Worm (Caenorhabditis elegans) whole organism, L3 larva: ENCODE data around the gene srab-13.

Experiments
- ZK546.5 ChIP-seq: sonication (generic microtip); optimal IDR thresholded peaks from 2 replicates; lab custom pipeline; 2017; ENCODE audit warnings: missing biosample characterization, missing genetic modification characterization
- aly-2 ChIP-seq: fragments of 150-350 bp; optimal IDR thresholded peaks from 2 replicates; lab custom pipeline; 2014; ENCODE audit warnings: missing biosample characterization, missing genetic modification characterization
- ama-1 ChIP-seq: fragments of 150-350 bp; optimal IDR thresholded peaks from 2 replicates; lab custom pipeline; 2018
- ceh-16 ChIP-seq: sonication (generic microtip); optimal IDR thresholded peaks from 2 replicates; lab custom pipeline; 2017; ENCODE audit warnings: missing biosample characterization, missing genetic modification characterization
- ceh-28 ChIP-seq: fragments of 150-350 bp; optimal IDR thresholded peaks from 2 replicates; lab custom pipeline; 2014; ENCODE audit warnings: missing biosample characterization, missing genetic modification reagents, missing genetic modification characterization
- ceh-82 ChIP-seq: fragments of 150-350 bp; optimal IDR thresholded peaks from 2 replicates; lab custom pipeline; 2014; ENCODE audit warnings: missing biosample characterization, missing genetic modification characterization
- ceh-9 ChIP-seq: sonication (generic microtip); optimal IDR thresholded peaks from 2 replicates; lab custom pipeline; 2018; ENCODE audit warnings: missing biosample characterization, missing genetic modification characterization
- daf-12 ChIP-seq: fragments of 150-350 bp; optimal IDR thresholded peaks from 2 replicates; lab custom pipeline; 2014; ENCODE audit warnings: missing biosample characterization, missing genetic modification reagents, missing genetic modification characterization
- egl-27 ChIP-seq: sonication (generic microtip); optimal IDR thresholded peaks from 4 replicates; lab custom pipeline; 2017; ENCODE audit warnings: missing biosample characterization, missing genetic modification reagents, missing genetic modification characterization
- elt-1 ChIP-seq: fragments of 150-350 bp; optimal IDR thresholded peaks from 2 replicates; lab custom pipeline; 2014; ENCODE audit warnings: missing biosample characterization, missing genetic modification characterization
- eor-1 ChIP-seq, 2 experiments: fragments of 150-350 bp; optimal IDR thresholded peaks; 2 replicates each; lab custom pipeline; 2014 to 2018; ENCODE audit warnings: missing biosample characterization in 2 of 2, missing genetic modification characterization in 2 of 2
- fkh-10 ChIP-seq: sonication (generic microtip); optimal IDR thresholded peaks from 2 replicates; lab custom pipeline; 2017; ENCODE audit warnings: missing biosample characterization, missing genetic modification reagents, missing genetic modification characterization
- fkh-2 ChIP-seq: fragments of 150-350 bp; optimal IDR thresholded peaks from 2 replicates; lab custom pipeline; 2014; ENCODE audit warnings: missing biosample characterization, missing genetic modification reagents, missing genetic modification characterization
- fos-1 ChIP-seq: fragments of 150-350 bp; optimal IDR thresholded peaks from 2 replicates; lab custom pipeline; 2014; ENCODE audit warnings: missing biosample characterization, missing genetic modification characterization
- hmg-11 ChIP-seq: sonication (generic microtip); optimal IDR thresholded peaks from 2 replicates; lab custom pipeline; 2016; ENCODE audit warnings: missing genetic modification characterization, missing compliant biosample characterization
- jun-1 ChIP-seq: fragments of 150-350 bp; optimal IDR thresholded peaks from 2 replicates; lab custom pipeline; 2014; ENCODE audit warnings: missing biosample characterization, missing genetic modification reagents, missing genetic modification characterization
- lin-15B ChIP-seq: fragments of 150-350 bp; optimal IDR thresholded peaks from 2 replicates; lab custom pipeline; 2014; ENCODE audit warnings: missing biosample characterization, missing genetic modification characterization
- lin-39 ChIP-seq: fragments of 150-350 bp; optimal IDR thresholded peaks from 2 replicates; lab custom pipeline; 2018; ENCODE audit warnings: missing biosample characterization, missing genetic modification reagents, missing genetic modification characterization
- mdl-1 ChIP-seq: fragments of 150-350 bp; optimal IDR thresholded peaks from 2 replicates; lab custom pipeline; 2014; ENCODE audit warnings: missing biosample characterization, missing genetic modification characterization
- mml-1 ChIP-seq: fragments of 150-350 bp; sonication (generic microtip); optimal IDR thresholded peaks from 3 replicates; lab custom pipeline; 2014; ENCODE audit warnings: missing biosample characterization, missing genetic modification characterization
- nfya-1 ChIP-seq: sonication (generic microtip); optimal IDR thresholded peaks from 2 replicates; lab custom pipeline; 2017; ENCODE audit warnings: missing genetic modification characterization, mild to moderate bottlenecking, missing compliant biosample characterization, antibody characterized with exemption, moderate library complexity; ENCODE audit not compliant: insufficient read depth
- nhr-12 ChIP-seq: fragments of 150-350 bp; optimal IDR thresholded peaks from 2 replicates; lab custom pipeline; 2014; ENCODE audit warnings: missing biosample characterization, missing genetic modification characterization
- nhr-23 ChIP-seq: fragments of 150-350 bp; optimal IDR thresholded peaks from 2 replicates; lab custom pipeline; 2014; ENCODE audit warnings: missing biosample characterization, missing genetic modification reagents, missing genetic modification characterization
- nhr-237 ChIP-seq: fragments of 150-350 bp; optimal IDR thresholded peaks from 2 replicates; lab custom pipeline; 2014; ENCODE audit warnings: missing biosample characterization, missing genetic modification characterization
- nhr-25 ChIP-seq: sonication (generic microtip); optimal IDR thresholded peaks from 2 replicates; lab custom pipeline; 2017; ENCODE audit warnings: missing biosample characterization, missing genetic modification characterization
- nhr-28 ChIP-seq: fragments of 150-350 bp; optimal IDR thresholded peaks from 2 replicates; lab custom pipeline; 2014; ENCODE audit warnings: missing biosample characterization, missing genetic modification characterization
- nhr-43 ChIP-seq: sonication (generic microtip); optimal IDR thresholded peaks from 2 replicates; lab custom pipeline; 2016; ENCODE audit warnings: mild to moderate bottlenecking, missing genetic modification characterization, missing compliant biosample characterization; ENCODE audit not compliant: poor library complexity, severe bottlenecking
- nhr-76 ChIP-seq: fragments of 150-350 bp; sonication (generic microtip); optimal IDR thresholded peaks from 5 replicates; lab custom pipeline; 2014; ENCODE audit warnings: missing biosample characterization, missing genetic modification characterization
- nhr-77 ChIP-seq: fragments of 150-350 bp; optimal IDR thresholded peaks from 2 replicates; lab custom pipeline; 2014; ENCODE audit warnings: missing biosample characterization, missing genetic modification characterization
- sea-2 ChIP-seq: fragments of 150-350 bp; sonication (generic microtip); optimal IDR thresholded peaks from 4 replicates; lab custom pipeline; 2014; ENCODE audit warnings: missing biosample characterization, missing genetic modification reagents, missing genetic modification characterization
- skn-1 ChIP-seq: fragments of 150-350 bp; optimal IDR thresholded peaks from 2 replicates; lab custom pipeline; 2014; ENCODE audit warnings: missing biosample characterization, missing genetic modification characterization
- tbx-2 ChIP-seq: sonication (generic microtip); optimal IDR thresholded peaks from 2 replicates; lab custom pipeline; 2016; ENCODE audit warnings: mild to moderate bottlenecking, missing genetic modification characterization, missing compliant biosample characterization
- unc-39 ChIP-seq: sonication (generic microtip); optimal IDR thresholded peaks from 4 replicates; lab custom pipeline; 2017; ENCODE audit warnings: missing biosample characterization, missing genetic modification characterization
- zag-1 ChIP-seq: fragments of 150-350 bp; optimal IDR thresholded peaks from 2 replicates; lab custom pipeline; 2014; ENCODE audit warnings: missing biosample characterization, missing genetic modification characterization
- ztf-11 ChIP-seq: fragments of 150-350 bp; optimal IDR thresholded peaks from 2 replicates; lab custom pipeline; 2014; ENCODE audit warnings: missing biosample characterization, missing genetic modification characterization
- ztf-4 ChIP-seq: fragments of 150-350 bp; optimal IDR thresholded peaks from 2 replicates; lab custom pipeline; 2014; ENCODE audit warnings: missing biosample characterization, missing genetic modification characterization

Gene srab-13

DNA sequence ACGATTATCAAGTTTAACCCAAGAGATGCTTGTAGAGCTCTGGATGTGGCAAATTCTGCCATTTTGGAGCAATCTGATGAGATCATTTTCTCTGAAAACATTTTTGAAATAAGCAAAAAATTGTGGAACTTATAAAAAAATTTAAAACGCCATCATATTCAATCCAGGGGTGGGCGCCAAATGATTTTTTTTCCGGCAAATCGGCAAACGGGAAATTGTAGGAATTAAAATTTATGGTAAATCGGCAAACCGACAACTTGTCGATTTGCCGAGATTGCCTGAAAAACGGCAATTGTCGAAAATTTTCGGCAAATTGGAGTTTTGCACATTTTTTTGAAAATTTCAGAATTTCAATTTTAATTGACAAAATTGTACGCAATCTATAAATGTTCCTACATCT, 7.9 kb upstream of the srab-13 start, which contains the start of gene srab-23:
srab-23 (minus strand) TSS at position 101 of the 400 bp plus-strand sequence.
- TF ChIP-seq egl-27 (tag; lab: Kevin White, UChicago) (no peak), zag-1 (tag; lab: Kevin White, UChicago) (no peak), hmg-11 (tag; lab: Kevin White, UChicago) (no peak), sea-2 (GFP tag; lab: Kevin White, UChicago) (no peak), nhr-23 (tag; lab: Kevin White, UChicago) (no peak)

DNA sequence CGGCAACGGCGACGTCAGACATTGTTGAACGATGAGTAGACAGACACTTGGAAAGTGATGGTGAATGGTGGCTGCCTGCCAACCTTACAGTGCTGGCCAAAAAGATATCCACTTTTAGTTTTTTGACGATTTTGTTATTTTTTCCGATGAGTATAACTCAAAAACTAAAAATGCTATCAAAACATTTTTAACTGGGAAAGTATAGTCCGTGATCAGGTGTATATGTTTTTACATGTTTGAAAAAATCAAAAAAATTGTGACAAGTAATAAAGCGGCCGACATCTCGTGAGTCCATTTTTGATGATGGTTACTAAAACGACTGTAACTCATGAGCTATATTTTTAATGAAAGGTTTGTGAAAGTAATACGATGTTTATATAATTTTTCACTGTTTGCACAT, 3.8 kb upstream of the srab-13 start, which contains the start of gene hil-6:
hil-6 (minus strand) TSS at position 101 of the 400 bp plus-strand sequence.
- no peak for TF ChIP-seq nhr-237 (tag; lab: Kevin White, UChicago)

DNA sequence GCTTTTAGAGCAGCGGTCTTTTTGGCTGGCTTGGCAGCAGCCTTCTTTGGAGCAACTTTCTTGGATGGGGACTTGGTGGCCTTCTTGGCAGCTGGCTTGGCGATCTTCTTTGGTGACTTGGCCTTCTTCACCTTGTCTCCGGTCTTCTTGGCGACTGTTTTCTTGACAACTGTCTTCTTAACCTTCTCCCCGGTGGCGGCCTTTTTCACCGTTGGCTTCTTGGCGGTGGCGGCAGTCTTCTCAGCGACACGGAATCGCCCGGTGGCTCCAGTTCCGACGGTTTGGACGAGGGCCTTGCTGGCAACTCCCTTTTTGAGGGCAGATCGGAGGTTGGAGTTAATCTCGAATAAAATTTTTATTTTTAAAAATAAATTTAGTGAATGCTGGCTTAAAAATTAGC, 3.0 kb upstream of the srab-13 start:
- TF ChIP-seq lin-15B (tag; lab: Kevin White, UChicago): no peak
- TF ChIP-seq daf-12 (tag; lab: Kevin White, UChicago): no peak
- TF ChIP-seq nhr-76 (tag; lab: Kevin White, UChicago): no peak
- no peak for TF ChIP-seq unc-39 (tag; lab: Kevin White, UChicago)
- TF ChIP-seq ceh-16: no peak
- TF ChIP-seq ceh-82 (tag; lab: Kevin White, UChicago): no peak
- TF ChIP-seq zag-1 (tag; lab: Kevin White, UChicago): no peak
- no peak for TF ChIP-seq mml-1 (tag; lab: Kevin White, UChicago)
- no peak for TF ChIP-seq ceh-9 (tag; lab: Kevin White, UChicago)
- no peak for TF ChIP-seq fkh-10
- TF ChIP-seq fkh-2 (tag; lab: Kevin White, UChicago): no peak
- TF ChIP-seq sea-2 (GFP tag; lab: Kevin White, UChicago): no peak
- no peak for TF ChIP-seq fos-1 (tag; lab: Kevin White, UChicago)

DNA sequence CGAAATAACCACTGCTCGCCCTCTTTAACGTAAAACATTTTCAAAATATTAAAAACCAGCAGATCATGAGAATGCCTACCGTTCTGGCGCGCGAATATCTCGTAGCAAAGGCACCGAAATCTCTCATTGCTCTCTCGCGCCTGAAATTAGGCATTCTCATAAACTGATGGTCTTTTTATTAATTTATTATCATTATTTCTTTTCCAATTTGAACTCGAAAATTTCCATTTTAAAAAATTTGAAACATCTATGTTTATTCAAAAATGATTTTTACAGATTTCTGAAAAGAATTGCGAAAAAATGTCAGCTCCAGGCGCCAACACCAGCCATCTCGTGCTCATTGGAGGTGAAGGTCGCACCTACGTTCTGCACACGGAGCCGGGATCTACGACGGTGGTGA, 2.2 kb upstream of the srab-13 start, which contains the start of gene F59A7.12:
F59A7.12 (plus strand) TSS at position 301 of the 400 bp plus-strand sequence.
- no peak for TF ChIP-seq unc-39 (tag; lab: Kevin White, UChicago)
- TF ChIP-seq, all 47 proteins: peak for 0

DNA sequence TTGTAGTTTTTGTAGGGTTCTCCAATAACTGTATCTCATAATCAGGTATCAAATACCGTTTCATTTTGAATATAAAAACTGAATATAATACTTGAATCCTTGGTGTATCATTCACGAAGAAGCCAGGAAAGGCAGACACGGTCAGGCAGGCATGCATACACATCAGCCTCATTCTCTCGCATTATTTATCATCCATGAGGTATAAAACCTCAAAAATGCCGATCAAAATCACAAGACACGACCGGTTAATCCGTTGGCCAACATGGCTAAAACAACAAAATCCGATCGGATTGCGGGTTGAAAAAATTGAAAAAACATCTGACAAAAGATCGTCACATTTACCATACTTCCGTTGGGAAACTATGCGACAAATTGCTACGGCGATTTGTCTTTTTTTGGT, 5.3 kb downstream of the srab-13 start, which contains the start of gene F59A7.5:
F59A7.5 (plus strand) TSS at position 301 of the 400 bp plus-strand sequence.
- TF ChIP-seq mdl-1 (tag; lab: Kevin White, UChicago) (no peak), fkh-10 (no peak), ztf-11 (tag; lab: Kevin White, UChicago) (no peak), elt-1 (tag; lab: Kevin White, UChicago) (no peak), nhr-237 (tag; lab: Kevin White, UChicago) (no peak), lin-15B (tag; lab: Kevin White, UChicago) (no peak), nhr-43 (tag; lab: Kevin White, UChicago) (no peak), ZK546.5 (tag; lab: Kevin White, UChicago) (no peak), lin-39 (no peak), fkh-2 (tag; lab: Kevin White, UChicago) (no peak), jun-1 (no peak), nhr-25 (tag; lab: Kevin White, UChicago) (no peak), ceh-28 (tag; lab: Kevin White, UChicago) (no peak), ztf-4 (tag; lab: Kevin White, UChicago) (no peak), nhr-77 (no peak), eor-1 (tag; optimal IDR thresholded peaks at IDR 0.05; lab: Kevin White, UChicago) (no peak), ceh-9 (tag; lab: Kevin White, UChicago) (no peak), unc-39 (tag; lab: Kevin White, UChicago) (no peak)

DNA sequence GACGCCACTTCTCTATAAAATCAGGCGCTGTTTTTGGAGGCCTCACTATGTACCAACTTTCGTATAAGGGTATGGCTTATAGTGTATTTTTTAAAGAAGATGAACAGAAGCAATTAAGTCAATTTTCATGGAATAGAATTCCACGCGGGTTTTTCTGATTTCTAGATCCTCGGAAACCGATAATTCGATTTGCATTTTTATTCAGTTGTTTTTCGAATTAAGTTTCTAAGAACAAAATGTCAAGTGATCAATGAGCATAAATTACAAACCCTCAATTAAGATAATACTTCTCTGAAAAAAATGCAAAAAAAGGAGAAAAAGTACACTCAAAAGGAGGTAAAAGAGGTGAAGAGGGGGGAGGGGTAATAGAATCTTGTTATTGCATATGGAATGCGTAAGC, 6.4 kb downstream of the srab-13 start:
- TF ChIP-seq fos-1 (tag; lab: Kevin White, UChicago): no peak
- no peak for TF ChIP-seq aly-2 (tag; lab: Kevin White, UChicago)
- no peak for TF ChIP-seq nhr-28 (tag; lab: Kevin White, UChicago)
- TF ChIP-seq ama-1 (lab: Kevin White, UChicago): no peak
- TF ChIP-seq egl-27 (tag; lab: Kevin White, UChicago): no peak
- no peak for TF ChIP-seq nhr-76 (tag; lab: Kevin White, UChicago)
- no peak for TF ChIP-seq tbx-2 (tag; lab: Kevin White, UChicago)
- TF ChIP-seq nfya-1 (tag; lab: Kevin White, UChicago): no peak
- TF ChIP-seq skn-1 (tag; lab: Kevin White, UChicago): no peak
- TF ChIP-seq nhr-12 (tag; lab: Kevin White, UChicago): no peak
- TF ChIP-seq lin-15B (tag; lab: Kevin White, UChicago): no peak
